Fruit fly (Drosophila melanogaster) whole organism, embryonic: Measurements from ENCODE around the gene CG15336.

Experiments used
- Atf6 ChIP-seq: fragments of 200-800 bp; sonication (Bioruptor generic); IDR thresholded peaks from 2 replicates; pipeline ENCODE4 v1.3.6; 2022; ENCODE audit warnings: missing biosample characterization, missing genetic modification characterization
- CG10267 ChIP-seq: fragments of 200-800 bp; sonication (Bioruptor generic); optimal IDR thresholded peaks from 2 replicates; lab custom pipeline; 2018; ENCODE audit warnings: missing biosample characterization, mild to moderate bottlenecking, missing genetic modification characterization, moderate library complexity
- CG10321 ChIP-seq: fragments of 200-800 bp; sonication (Bioruptor generic); IDR thresholded peaks from 2 replicates; pipeline ENCODE4 v1.3.6; 2022; ENCODE audit warnings: missing biosample characterization, missing genetic modification characterization
- CG10431 ChIP-seq: fragments of 200-800 bp; sonication (Bioruptor generic); optimal IDR thresholded peaks from 3 replicates; lab custom pipeline; 2018; ENCODE audit warnings: missing biosample characterization, mild to moderate bottlenecking, missing genetic modification characterization
- CG10565 ChIP-seq: fragments of 200-800 bp; sonication (Bioruptor generic); optimal IDR thresholded peaks from 3 replicates; lab custom pipeline; 2016; ENCODE audit warnings: missing biosample characterization, mild to moderate bottlenecking, missing genetic modification characterization
- CG10979 ChIP-seq: fragments of 200-800 bp; sonication (Bioruptor generic); optimal IDR thresholded peaks from 2 replicates; lab custom pipeline; 2018; ENCODE audit warnings: missing biosample characterization, mild to moderate bottlenecking, missing genetic modification characterization, moderate library complexity
- CG11695 ChIP-seq: fragments of 200-800 bp; sonication (Bioruptor generic); IDR thresholded peaks from 3 replicates; pipeline ENCODE4 v1.3.6; 2022; ENCODE audit warnings: missing biosample characterization, missing genetic modification characterization
- CG14014 ChIP-seq: fragments of 200-800 bp; sonication (Bioruptor generic); IDR thresholded peaks from 2 replicates; pipeline ENCODE4 v1.3.6; 2022; ENCODE audit warnings: missing biosample characterization, missing genetic modification characterization
- CG15514 ChIP-seq: fragments of 200-800 bp; sonication (Bioruptor generic); optimal IDR thresholded peaks from 3 replicates; lab custom pipeline; 2017; ENCODE audit warnings: missing biosample characterization, missing genetic modification characterization, mild to moderate bottlenecking, moderate library complexity, missing genetic modification reagents
- CG1647 ChIP-seq: fragments of 200-800 bp; sonication (Bioruptor generic); optimal IDR thresholded peaks from 3 replicates; lab custom pipeline; 2016; ENCODE audit warnings: missing biosample characterization, missing genetic modification characterization
- CG16779 ChIP-seq: fragments of 200-800 bp; sonication (Bioruptor generic); IDR thresholded peaks from 2 replicates; pipeline ENCODE4 v1.3.6; 2022; ENCODE audit warnings: missing biosample characterization, missing genetic modification characterization
- CG17385 ChIP-seq: fragments of 200-800 bp; sonication (Bioruptor generic); optimal IDR thresholded peaks from 3 replicates; lab custom pipeline; 2018; ENCODE audit warnings: missing biosample characterization, mild to moderate bottlenecking, missing genetic modification characterization
- CG1832 ChIP-seq: fragments of 200-800 bp; sonication (Bioruptor generic); optimal IDR thresholded peaks from 2 replicates; lab custom pipeline; 2017; ENCODE audit warnings: missing biosample characterization, mild to moderate bottlenecking, missing genetic modification characterization, inconsistent platforms
- CG30431 ChIP-seq: fragments of 200-800 bp; sonication (Bioruptor generic); optimal IDR thresholded peaks from 2 replicates; lab custom pipeline; 2017; ENCODE audit warnings: missing biosample characterization, missing genetic modification characterization
- CG32532 ChIP-seq: fragments of 200-800 bp; sonication (Bioruptor generic); IDR thresholded peaks from 2 replicates; pipeline ENCODE4 v1.3.6; 2022; ENCODE audit warnings: missing biosample characterization, missing genetic modification characterization
- CG33213 ChIP-seq: fragments of 200-800 bp; sonication (Bioruptor generic); optimal IDR thresholded peaks from 3 replicates; lab custom pipeline; 2016; ENCODE audit warnings: missing biosample characterization, missing genetic modification characterization
- CG33557 ChIP-seq: fragments of 200-800 bp; sonication (Bioruptor generic); optimal IDR thresholded peaks from 2 replicates; lab custom pipeline; 2019; ENCODE audit warnings: missing biosample characterization, mild to moderate bottlenecking, missing genetic modification characterization, moderate library complexity
- CG3726 ChIP-seq: fragments of 200-800 bp; sonication (Bioruptor generic); IDR thresholded peaks from 3 replicates; pipeline ENCODE4, ENCODE4 v1.3.6; 2022; ENCODE audit warnings: missing biosample characterization, missing genetic modification characterization
- CG6654 ChIP-seq: fragments of 200-800 bp; sonication (Bioruptor generic); optimal IDR thresholded peaks from 2 replicates; lab custom pipeline; 2017; ENCODE audit warnings: missing biosample characterization, mild to moderate bottlenecking, missing genetic modification characterization
- CG9437 ChIP-seq: fragments of 200-800 bp; sonication (Bioruptor generic); optimal IDR thresholded peaks from 2 replicates; lab custom pipeline; 2018; ENCODE audit warnings: missing biosample characterization, mild to moderate bottlenecking, missing genetic modification characterization
- D19A ChIP-seq: fragments of 200-800 bp; optimal IDR thresholded peaks from 3 replicates; lab custom pipeline; 2019; ENCODE audit warnings: missing biosample characterization, mild to moderate bottlenecking, missing genetic modification characterization, moderate library complexity
- Eip74EF ChIP-seq, 2 experiments: fragments of 200-800 bp in 1 of 2; fragments of >200 bp in 1 of 2; sonication (Bioruptor generic) in 1 of 2; optimal IDR thresholded peaks; 2 replicates each; lab custom pipeline; 2017 to 2019; ENCODE audit warnings: missing biosample characterization in 2 of 2, missing genetic modification characterization in 2 of 2, mild to moderate bottlenecking in 1 of 2, moderate library complexity in 1 of 2
- HLH54F ChIP-seq: fragments of 200-800 bp; sonication (Bioruptor generic); optimal IDR thresholded peaks from 3 replicates; lab custom pipeline; 2016; ENCODE audit warnings: missing biosample characterization, missing genetic modification characterization
- Hmx ChIP-seq: fragments of 200-800 bp; sonication (Bioruptor generic); optimal IDR thresholded peaks from 2 replicates; lab custom pipeline; 2016; ENCODE audit warnings: missing biosample characterization, missing genetic modification characterization
- Hr51 ChIP-seq, 2 experiments: fragments of 200-800 bp; sonication (Bioruptor generic); optimal IDR thresholded peaks; 2 replicates in 1 of 2; 3 replicates in 1 of 2; lab custom pipeline; 2016 to 2018; ENCODE audit warnings: missing biosample characterization in 2 of 2, missing genetic modification characterization in 2 of 2, mild to moderate bottlenecking in 1 of 2, moderate library complexity in 1 of 2
- Kr ChIP-seq: fragments of 200-800 bp; sonication (Bioruptor generic); optimal IDR thresholded peaks from 2 replicates; lab custom pipeline; 2017; ENCODE audit warnings: missing biosample characterization, mild to moderate bottlenecking, missing genetic modification characterization
- MESR4 ChIP-seq: fragments of 200-800 bp; sonication (Bioruptor generic); optimal IDR thresholded peaks from 2 replicates; lab custom pipeline; 2018; ENCODE audit warnings: missing biosample characterization, mild to moderate bottlenecking, missing genetic modification characterization, moderate library complexity
- Ptx1 ChIP-seq: fragments of 200-800 bp; sonication (Bioruptor generic); IDR thresholded peaks from 2 replicates; pipeline ENCODE4 v1.3.6; 2022; ENCODE audit warnings: missing biosample characterization, missing genetic modification characterization
- Scr ChIP-seq: fragments of 200-800 bp; sonication (Bioruptor generic); IDR thresholded peaks from 2 replicates; pipeline ENCODE4 v1.3.6; 2022; ENCODE audit warnings: missing biosample characterization, missing genetic modification characterization; ENCODE audit not compliant: partially characterized antibody
- Six4 ChIP-seq: fragments of 200-800 bp; sonication (Bioruptor generic); optimal IDR thresholded peaks from 2 replicates; lab custom pipeline; 2016; ENCODE audit warnings: missing biosample characterization, missing genetic modification characterization
- Trl ChIP-seq, 3 experiments: fragments of >200 bp in 2 of 3; fragments of 200-800 bp in 1 of 3; sonication (Bioruptor generic) in 1 of 3; optimal IDR thresholded peaks; 2 replicates in 1 of 3; 3 replicates in 2 of 3; lab custom pipeline; 2016 to 2017; ENCODE audit warnings: missing biosample characterization in 1 of 3, missing genetic modification characterization in 1 of 3
- al ChIP-seq: fragments of 200-800 bp; sonication (Bioruptor generic); IDR thresholded peaks from 2 replicates; pipeline ENCODE4 v1.3.6; 2022; ENCODE audit warnings: missing biosample characterization, missing genetic modification characterization
- aop ChIP-seq: fragments of 200-800 bp; sonication (Bioruptor generic); IDR thresholded peaks from 2 replicates; pipeline ENCODE4 v1.3.6; 2022; ENCODE audit warnings: missing biosample characterization, missing genetic modification characterization
- emc ChIP-seq: fragments of 200-800 bp; sonication (Bioruptor generic); optimal IDR thresholded peaks from 2 replicates; lab custom pipeline; 2016; ENCODE audit warnings: missing biosample characterization, missing genetic modification characterization
- fd102C ChIP-seq: fragments of 200-800 bp; sonication (Bioruptor generic); optimal IDR thresholded peaks from 2 replicates; lab custom pipeline; 2018; ENCODE audit warnings: missing biosample characterization, mild to moderate bottlenecking, missing genetic modification characterization, moderate library complexity
- gem ChIP-seq: fragments of 200-800 bp; sonication (Bioruptor generic); optimal IDR thresholded peaks from 2 replicates; lab custom pipeline; 2019; ENCODE audit warnings: missing biosample characterization, mild to moderate bottlenecking, missing genetic modification characterization, moderate library complexity
- gt ChIP-seq: fragments of 200-800 bp; sonication (Bioruptor generic); IDR thresholded peaks from 2 replicates; pipeline ENCODE4 v1.3.6; 2022; ENCODE audit warnings: missing biosample characterization, missing genetic modification characterization
- hbn ChIP-seq: fragments of 200-800 bp; sonication (Bioruptor generic); IDR thresholded peaks from 2 replicates; pipeline ENCODE4 v1.3.6; 2022; ENCODE audit warnings: missing biosample characterization, missing genetic modification characterization; ENCODE audit not compliant: partially characterized antibody
- hkb ChIP-seq, 2 experiments: fragments of 200-800 bp in 1 of 2; fragments of >200 bp in 1 of 2; sonication (Bioruptor generic) in 1 of 2; IDR thresholded peaks in 1 of 2; optimal IDR thresholded peaks in 1 of 2; 2 replicates each; pipeline versions ENCODE4 v1.3.6 to Lab custom; 2017 to 2022; ENCODE audit warnings: missing biosample characterization in 1 of 2, missing genetic modification characterization in 1 of 2
- ind ChIP-seq: fragments of 200-800 bp; sonication (Bioruptor generic); optimal IDR thresholded peaks from 3 replicates; lab custom pipeline; 2016; ENCODE audit warnings: missing biosample characterization, missing genetic modification characterization
- lov ChIP-seq, 2 experiments: fragments of 200-800 bp in 1 of 2; fragments of >200 bp in 1 of 2; sonication (Bioruptor generic) in 1 of 2; IDR thresholded peaks in 1 of 2; optimal IDR thresholded peaks in 1 of 2; 2 replicates in 1 of 2; 3 replicates in 1 of 2; pipeline versions ENCODE4 v1.3.6 to Lab custom; 2017 to 2022; ENCODE audit warnings: missing biosample characterization in 1 of 2, missing genetic modification characterization in 1 of 2
- maf-S ChIP-seq: fragments of 200-800 bp; sonication (Bioruptor generic); optimal IDR thresholded peaks from 2 replicates; lab custom pipeline; 2016; ENCODE audit warnings: missing biosample characterization, missing genetic modification characterization
- nmo ChIP-seq: fragments of 200-800 bp; sonication (Bioruptor generic); optimal IDR thresholded peaks from 2 replicates; lab custom pipeline; 2018; ENCODE audit warnings: missing biosample characterization, mild to moderate bottlenecking, missing genetic modification characterization, moderate library complexity
- pfk ChIP-seq: fragments of 200-800 bp; sonication (Bioruptor generic); optimal IDR thresholded peaks from 2 replicates; lab custom pipeline; 2018; ENCODE audit warnings: missing biosample characterization, mild to moderate bottlenecking, missing genetic modification characterization, moderate library complexity
- psq ChIP-seq: fragments of 200-800 bp; sonication (Bioruptor generic); optimal IDR thresholded peaks from 2 replicates; lab custom pipeline; 2017; ENCODE audit warnings: missing biosample characterization, missing genetic modification characterization
- sr ChIP-seq: fragments of 200-800 bp; sonication (Bioruptor generic); IDR thresholded peaks from 3 replicates; pipeline ENCODE4 v1.3.6; 2022; ENCODE audit warnings: missing biosample characterization, missing genetic modification characterization
- tll ChIP-seq, 2 experiments: fragments of 200-800 bp in 1 of 2; fragments of >200 bp in 1 of 2; sonication (Bioruptor generic) in 1 of 2; optimal IDR thresholded peaks; 2 replicates each; lab custom pipeline; 2017 to 2019; ENCODE audit warnings: missing biosample characterization in 2 of 2, missing genetic modification characterization in 2 of 2, mild to moderate bottlenecking in 1 of 2, moderate library complexity in 1 of 2
- tna ChIP-seq: fragments of 200-800 bp; sonication (Bioruptor generic); IDR thresholded peaks from 2 replicates; pipeline ENCODE4 v1.3.6; 2022; ENCODE audit warnings: missing biosample characterization, missing genetic modification characterization; ENCODE audit not compliant: partially characterized antibody
- wek ChIP-seq: fragments of 200-800 bp; sonication (Bioruptor generic); optimal IDR thresholded peaks from 3 replicates; lab custom pipeline; 2018; ENCODE audit warnings: missing biosample characterization, mild to moderate bottlenecking, missing genetic modification characterization, moderate library complexity

The CG15336 gene

dm6 chrX:8177742-8178141, 30.0 kb downstream of the CG15336 start (continued):
- TF ChIP-seq Hmx (GFP tag; lab: Kevin White, UChicago) = no peak
- no peak for TF ChIP-seq Trl (optimal IDR thresholded peaks at IDR 0.05; lab: Kevin White, UChicago)
- no peak for TF ChIP-seq Trl (GFP tag; optimal IDR thresholded peaks at IDR 0.05; lab: Kevin White, UChicago)
- 0 out of 3 replicates have a peak, but pooled peaks have one; percentile 51 for TF ChIP-seq sr (GFP tag; lab: Robert Waterston, UW)
- TF ChIP-seq al (GFP tag; lab: Robert Waterston, UW) = no peak
- TF ChIP-seq MESR4 (GFP tag; lab: Kevin White, UChicago) = no peak
- TF ChIP-seq CG10565 = no peak
- TF ChIP-seq tna (GFP tag; lab: Robert Waterston, UW) = no peak
- no peak for TF ChIP-seq CG15514 (GFP tag; lab: Kevin White, UChicago)
- TF ChIP-seq CG33557 (GFP tag; lab: Kevin White, UChicago) = no peak
- TF ChIP-seq lov (optimal IDR thresholded peaks at IDR 0.05; lab: Kevin White, UChicago) = no peak
- TF ChIP-seq lov (GFP tag; IDR thresholded peaks at IDR 0.05; lab: Robert Waterston, UW) = no peak
- TF ChIP-seq tll (GFP tag; optimal IDR thresholded peaks at IDR 0.05; lab: Kevin White, UChicago) = no peak
- no peak for TF ChIP-seq Hr51 (GFP tag; optimal IDR thresholded peaks at IDR 0.05; lab: Kevin White, UChicago)
- TF ChIP-seq CG6654 = no peak
- TF ChIP-seq CG1647 (GFP tag; lab: Kevin White, UChicago) = no peak
- TF ChIP-seq CG9437 (GFP tag; lab: Kevin White, UChicago) = no peak
- TF ChIP-seq emc = no peak
- no peak for TF ChIP-seq hbn (GFP tag; lab: Robert Waterston, UW)
- no peak for TF ChIP-seq CG10431 (GFP tag; lab: Kevin White, UChicago)
- no peak for TF ChIP-seq CG3726
- TF ChIP-seq Eip74EF (GFP tag; optimal IDR thresholded peaks at IDR 0.05; lab: Kevin White, UChicago) = no peak
- no peak for TF ChIP-seq gt
- no peak for TF ChIP-seq CG33213 (GFP tag; lab: Kevin White, UChicago)
- no peak for TF ChIP-seq gem
- no peak for TF ChIP-seq CG14014
- no peak for TF ChIP-seq Ptx1 (GFP tag; lab: Robert Waterston, UW)
- TF ChIP-seq CG30431 = no peak
- no peak for TF ChIP-seq CG10321 (GFP tag; lab: Robert Waterston, UW)
- no peak for TF ChIP-seq Six4
- no peak for TF ChIP-seq aop (GFP tag; lab: Robert Waterston, UW)
- TF ChIP-seq maf-S (GFP tag; lab: Kevin White, UChicago) = no peak
- TF ChIP-seq CG1832 = no peak
- no peak for TF ChIP-seq psq (GFP tag; lab: Kevin White, UChicago)
- TF ChIP-seq CG32532 = peak; percentile 20; the same call in 1 of the 2 replicates
- TF ChIP-seq CG10267 (tag; lab: Kevin White, UChicago) = no peak
- TF ChIP-seq nmo (GFP tag; lab: Kevin White, UChicago) = no peak
- no peak for TF ChIP-seq CG11695 (GFP tag; lab: Robert Waterston, UW)
- no peak for TF ChIP-seq Scr (GFP tag; lab: Robert Waterston, UW)
- TF ChIP-seq HLH54F = no peak
- TF ChIP-seq CG17385 (GFP tag; lab: Kevin White, UChicago) = no peak
- TF ChIP-seq D19A = no peak
- TF ChIP-seq Atf6 (GFP tag; lab: Robert Waterston, UW) = no peak
- peak; percentile 19 for TF ChIP-seq pfk (GFP tag; lab: Kevin White, UChicago)
- no peak for TF ChIP-seq Kr (GFP tag; lab: Kevin White, UChicago)
- no peak for TF ChIP-seq hkb (optimal IDR thresholded peaks at IDR 0.05; lab: Kevin White, UChicago)
- TF ChIP-seq hkb (GFP tag; IDR thresholded peaks at IDR 0.05; lab: Robert Waterston, UW) = no peak
- no peak for TF ChIP-seq fd102C (GFP tag; lab: Kevin White, UChicago)
- no peak for TF ChIP-seq ind
- TF ChIP-seq wek (GFP tag; lab: Kevin White, UChicago) = no peak
- TF ChIP-seq CG16779 (GFP tag; lab: Robert Waterston, UW) = peak; percentile 45; the same call in 1 of the 2 replicates
- no peak for TF ChIP-seq CG10979
